Worm (Caenorhabditis elegans): Measurements from ENCODE around the gene F14D7.14.

The F14D7.14 gene

DNA sequence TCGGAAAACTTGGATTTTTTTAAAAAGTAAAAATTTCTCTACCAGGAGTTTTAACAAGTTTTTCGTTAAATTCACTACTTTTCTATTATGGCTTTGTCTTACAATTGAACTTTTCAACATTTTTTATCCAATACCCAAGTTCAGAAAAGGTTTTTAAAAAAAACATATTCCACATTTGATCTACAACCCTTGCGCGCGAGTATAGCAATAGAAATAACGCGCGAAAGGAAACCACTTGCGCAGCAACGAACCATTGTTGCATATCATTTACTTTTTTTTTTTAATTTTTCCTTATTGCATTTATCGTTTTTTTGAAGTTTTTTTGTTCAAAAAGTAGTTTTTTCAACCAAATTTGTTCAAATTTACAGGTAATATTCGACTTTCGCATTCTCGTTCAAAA is 23.9 kb upstream of the F14D7.14 start, which contains the start of gene F40G12.11:
TSS of gene F40G12.11 (plus strand) at position 369 of the 400 bp plus-strand sequence.
- no peak for TF ChIP-seq unc-62 (GFP tag; optimal IDR thresholded peaks at IDR 0.05)
- no peak for TF ChIP-seq pha-4 (tag; optimal IDR thresholded peaks at IDR 0.05)
- TF ChIP-seq ces-1 (GFP tag; optimal IDR thresholded peaks at IDR 0.05), result no peak
- TF ChIP-seq snpc-4 (tag; optimal IDR thresholded peaks at IDR 0.05), result no peak
- no peak for TF ChIP-seq nhr-76 (tag; optimal IDR thresholded peaks at IDR 0.05)
- no peak for TF ChIP-seq ztf-11 (tag; optimal IDR thresholded peaks at IDR 0.05)
- no peak for TF ChIP-seq mep-1 (tag; optimal IDR thresholded peaks at IDR 0.05)
- no peak for TF ChIP-seq sptf-1 (tag; optimal IDR thresholded peaks at IDR 0.05)
- no peak for TF ChIP-seq nhr-12 (tag; optimal IDR thresholded peaks at IDR 0.05)
- no peak for TF ChIP-seq ham-2 (GFP tag; optimal IDR thresholded peaks at IDR 0.05)
- TF ChIP-seq drap-1 (GFP tag; optimal IDR thresholded peaks at IDR 0.05), result no peak
- no peak for TF ChIP-seq nhr-2 (tag; optimal IDR thresholded peaks at IDR 0.05)
- no peak for TF ChIP-seq nhr-237 (tag; optimal IDR thresholded peaks at IDR 0.05)
- TF ChIP-seq M03D4.4 (tag; optimal IDR thresholded peaks at IDR 0.05), result no peak
- no peak for TF ChIP-seq hlh-1 (tag; optimal IDR thresholded peaks at IDR 0.05)
- TF ChIP-seq tbx-8 (GFP tag; optimal IDR thresholded peaks at IDR 0.05), result no peak
- TF ChIP-seq unc-39 (tag; optimal IDR thresholded peaks at IDR 0.05), result no peak
- no peak for TF ChIP-seq unc-120 (tag; optimal IDR thresholded peaks at IDR 0.05; ENCODE audit: poor library complexity, severe bottlenecking)
- no peak for TF ChIP-seq lin-13 (tag; optimal IDR thresholded peaks at IDR 0.05)
- TF ChIP-seq elt-3 (tag; optimal IDR thresholded peaks at IDR 0.05), result no peak

DNA sequence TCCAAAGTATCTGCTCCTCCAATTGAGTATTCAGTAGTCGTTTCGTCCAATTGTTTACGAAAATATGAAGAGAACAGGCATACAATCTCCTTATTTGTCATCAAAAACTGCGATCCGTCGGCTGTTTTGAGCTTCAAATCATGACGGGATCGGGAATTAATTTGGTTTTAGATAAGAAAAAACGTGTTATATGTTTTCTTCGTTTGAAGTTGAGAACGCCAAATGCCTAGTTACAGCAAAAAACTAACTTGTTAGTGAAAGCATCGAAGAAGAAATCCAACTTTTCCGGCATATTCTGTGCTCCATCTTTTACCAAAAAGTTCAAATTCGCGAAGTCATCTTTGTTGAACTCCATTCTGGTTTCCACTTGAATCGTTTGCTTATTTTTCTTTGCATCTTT is 20.4 kb upstream of the F14D7.14 start, which contains the start of gene F14D7.1:
TSS of gene F14D7.1 (minus strand) at position 101 of the 400 bp plus-strand sequence.
- TF ChIP-seq drap-1 (GFP tag; optimal IDR thresholded peaks at IDR 0.05) (no peak), elt-1 (tag; optimal IDR thresholded peaks at IDR 0.05; ENCODE audit: borderline replicate concordance, insufficient read depth) (no peak), ceh-83 (GFP tag; optimal IDR thresholded peaks at IDR 0.05) (no peak), sem-2 (GFP tag; optimal IDR thresholded peaks at IDR 0.05) (no peak), ceh-39 (tag; optimal IDR thresholded peaks at IDR 0.05) (no peak), hlh-1 (tag; optimal IDR thresholded peaks at IDR 0.05) (no peak), unc-39 (tag; optimal IDR thresholded peaks at IDR 0.05) (no peak), pha-4 (tag; optimal IDR thresholded peaks at IDR 0.05) (no peak), nhr-76 (tag; optimal IDR thresholded peaks at IDR 0.05) (no peak), ztf-11 (tag; optimal IDR thresholded peaks at IDR 0.05) (no peak), mab-5 (tag; optimal IDR thresholded peaks at IDR 0.05) (no peak), bed-3 (GFP tag; optimal IDR thresholded peaks at IDR 0.05) (no peak)

DNA sequence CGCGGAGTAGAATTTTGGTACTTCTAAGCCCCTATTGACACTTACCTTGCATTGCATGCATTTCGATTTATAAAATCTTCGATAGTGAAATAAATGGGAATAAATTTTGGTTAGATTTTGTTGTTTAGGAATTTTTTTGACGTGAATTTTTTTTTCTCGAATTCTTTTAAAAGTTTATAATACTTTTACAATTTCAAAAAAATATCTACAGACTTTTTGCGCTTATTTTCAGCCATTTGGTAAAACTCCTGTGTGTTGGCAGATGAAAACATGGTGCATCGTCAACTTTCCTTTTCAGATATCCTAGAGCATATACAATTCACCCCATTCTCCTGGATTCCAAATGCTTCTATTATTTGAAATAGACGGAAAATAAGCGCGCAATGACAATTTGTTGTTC is 19.1 kb upstream of the F14D7.14 start, which contains the start of gene F14D7.18:
TSS of gene F14D7.18 (minus strand) at position 101 of the 400 bp plus-strand sequence.
- TF ChIP-seq ztf-11 (tag; optimal IDR thresholded peaks at IDR 0.05) (no peak), hlh-1 (tag; optimal IDR thresholded peaks at IDR 0.05) (no peak), tbx-8 (GFP tag; optimal IDR thresholded peaks at IDR 0.05) (no peak), lsy-2 (tag; optimal IDR thresholded peaks at IDR 0.05) (no peak), elt-3 (tag; optimal IDR thresholded peaks at IDR 0.05) (no peak), ceh-43 (GFP tag; optimal IDR thresholded peaks at IDR 0.05) (no peak), snpc-4 (tag; optimal IDR thresholded peaks at IDR 0.05) (no peak), nhr-28 (tag; optimal IDR thresholded peaks at IDR 0.05) (no peak), ces-1 (GFP tag; optimal IDR thresholded peaks at IDR 0.05) (no peak), flh-1 (GFP tag; optimal IDR thresholded peaks at IDR 0.05) (no peak), unc-62 (GFP tag; optimal IDR thresholded peaks at IDR 0.05) (no peak)

ce11 chrV:14293667-14294194 is 16.0 kb upstream of the F14D7.14 start, which contains the start of gene F14D7.2:
F14D7.2 (minus strand) TSS chrV:14293717.
- TF ChIP-seq M03D4.4 (tag; optimal IDR thresholded peaks at IDR 0.05) (no peak), mep-1 (tag; optimal IDR thresholded peaks at IDR 0.05) (no peak), blmp-1 (tag; optimal IDR thresholded peaks at IDR 0.05) (no peak), cnd-1 (tag; optimal IDR thresholded peaks at IDR 0.05) (no peak), snpc-4 (tag; optimal IDR thresholded peaks at IDR 0.05) (no peak), ceh-39 (tag; optimal IDR thresholded peaks at IDR 0.05) (no peak), nhr-237 (tag; optimal IDR thresholded peaks at IDR 0.05) (no peak), sptf-1 (tag; optimal IDR thresholded peaks at IDR 0.05) (no peak), lin-32 (GFP tag; optimal IDR thresholded peaks at IDR 0.05) (no peak), zip-8 (tag; optimal IDR thresholded peaks at IDR 0.05) (no peak), mls-2 (tag; optimal IDR thresholded peaks at IDR 0.05) (no peak), ceh-83 (GFP tag; optimal IDR thresholded peaks at IDR 0.05) (no peak), ztf-11 (tag; optimal IDR thresholded peaks at IDR 0.05) (no peak), drap-1 (GFP tag; optimal IDR thresholded peaks at IDR 0.05) (no peak), mab-5 (tag; optimal IDR thresholded peaks at IDR 0.05) (no peak), lin-13 (tag; optimal IDR thresholded peaks at IDR 0.05) (no peak), sem-2 (GFP tag; optimal IDR thresholded peaks at IDR 0.05) (no peak), lsy-2 (tag; optimal IDR thresholded peaks at IDR 0.05) (no peak), nhr-12 (tag; optimal IDR thresholded peaks at IDR 0.05) (no peak)

Data from whole organism, mixed stage, embryonic.